Worm (Caenorhabditis elegans) whole organism, mixed stage, embryonic: ENCODE results near the gene T01E8.1.
"Not testable (repeated sequence)": the region's sequence is repeated elsewhere in the genome, so short reads cannot be mapped to it uniquely, and the experiment has no call there.

Experiments used
- M03D4.4 ChIP-seq: sonication (generic microtip); optimal IDR thresholded peaks from 2 replicates; lab custom pipeline; 2017; ENCODE audit warnings: mild to moderate bottlenecking, missing genetic modification characterization, missing compliant biosample characterization
- bed-3 ChIP-seq: fragments of 200-800 bp; sonication (Bioruptor generic); optimal IDR thresholded peaks from 3 replicates; lab custom pipeline; 2018; ENCODE audit warnings: mild to moderate bottlenecking, missing genetic modification characterization, moderate library complexity, missing compliant biosample characterization
- blmp-1 ChIP-seq: fragments of 150-350 bp; optimal IDR thresholded peaks from 2 replicates; lab custom pipeline; 2014; ENCODE audit warnings: missing biosample characterization, missing genetic modification characterization
- ceh-39 ChIP-seq: fragments of 150-350 bp; optimal IDR thresholded peaks from 2 replicates; lab custom pipeline; 2014; ENCODE audit warnings: missing biosample characterization, missing genetic modification characterization
- ceh-43 ChIP-seq: fragments of 200-800 bp; sonication (Bioruptor generic); optimal IDR thresholded peaks from 2 replicates; lab custom pipeline; 2018; ENCODE audit warnings: mild to moderate bottlenecking, missing genetic modification characterization, moderate library complexity, missing compliant biosample characterization
- ces-1 ChIP-seq: fragments of 150-350 bp; optimal IDR thresholded peaks from 2 replicates; lab custom pipeline; 2014; ENCODE audit warnings: missing biosample characterization, missing genetic modification reagents, missing genetic modification characterization
- cnd-1 ChIP-seq: fragments of 200-800 bp; sonication (Bioruptor generic); optimal IDR thresholded peaks from 2 replicates; lab custom pipeline; 2018; ENCODE audit warnings: mild to moderate bottlenecking, missing genetic modification characterization, missing compliant biosample characterization
- drap-1 ChIP-seq: fragments of 200-800 bp; sonication (Bioruptor generic); optimal IDR thresholded peaks from 3 replicates; lab custom pipeline; 2018; ENCODE audit warnings: mild to moderate bottlenecking, missing genetic modification characterization, missing compliant biosample characterization
- elt-3 ChIP-seq: fragments of 150-350 bp; optimal IDR thresholded peaks from 2 replicates; lab custom pipeline; 2014; ENCODE audit warnings: missing biosample characterization, missing genetic modification characterization
- flh-1 ChIP-seq: fragments of 200-800 bp; sonication (Bioruptor generic); optimal IDR thresholded peaks from 2 replicates; lab custom pipeline; 2018; ENCODE audit warnings: mild to moderate bottlenecking, missing genetic modification characterization, moderate library complexity, missing compliant biosample characterization
- ham-2 ChIP-seq: fragments of 200-800 bp; sonication (Bioruptor generic); optimal IDR thresholded peaks from 2 replicates; lab custom pipeline; 2018; ENCODE audit warnings: mild to moderate bottlenecking, missing genetic modification characterization, missing compliant biosample characterization
- hlh-1 ChIP-seq: fragments of 150-350 bp; optimal IDR thresholded peaks from 2 replicates; lab custom pipeline; 2014; ENCODE audit warnings: missing biosample characterization, missing genetic modification reagents, missing genetic modification characterization
- lin-13 ChIP-seq: fragments of 150-350 bp; optimal IDR thresholded peaks from 2 replicates; lab custom pipeline; 2014; ENCODE audit warnings: missing biosample characterization, missing genetic modification characterization
- lin-32 ChIP-seq: fragments of 200-800 bp; sonication (Bioruptor generic); optimal IDR thresholded peaks from 2 replicates; lab custom pipeline; 2018; ENCODE audit warnings: mild to moderate bottlenecking, missing genetic modification characterization, missing compliant biosample characterization
- lsy-2 ChIP-seq: fragments of 150-350 bp; optimal IDR thresholded peaks from 2 replicates; lab custom pipeline; 2014; ENCODE audit warnings: missing biosample characterization, missing genetic modification characterization
- mab-5 ChIP-seq: fragments of 150-350 bp; optimal IDR thresholded peaks from 2 replicates; lab custom pipeline; 2014; ENCODE audit warnings: missing biosample characterization, missing genetic modification characterization
- mep-1 ChIP-seq: fragments of 150-350 bp; optimal IDR thresholded peaks from 2 replicates; lab custom pipeline; 2017; ENCODE audit warnings: missing biosample characterization, missing genetic modification reagents, missing genetic modification characterization, inconsistent platforms
- mls-2 ChIP-seq: sonication (generic microtip); optimal IDR thresholded peaks from 2 replicates; lab custom pipeline; 2016; ENCODE audit warnings: mild to moderate bottlenecking, missing genetic modification characterization, moderate library complexity, missing compliant biosample characterization
- nhr-12 ChIP-seq: fragments of 150-350 bp; optimal IDR thresholded peaks from 2 replicates; lab custom pipeline; 2014; ENCODE audit warnings: missing biosample characterization, missing genetic modification characterization
- nhr-2 ChIP-seq: fragments of 150-350 bp; optimal IDR thresholded peaks from 2 replicates; lab custom pipeline; 2014; ENCODE audit warnings: missing biosample characterization, missing genetic modification characterization
- nhr-76 ChIP-seq: sonication (generic microtip); optimal IDR thresholded peaks from 2 replicates; lab custom pipeline; 2017; ENCODE audit warnings: missing biosample characterization, missing genetic modification characterization
- sem-2 ChIP-seq: fragments of 200-800 bp; sonication (Bioruptor generic); optimal IDR thresholded peaks from 2 replicates; lab custom pipeline; 2018; ENCODE audit warnings: mild to moderate bottlenecking, missing genetic modification characterization, missing compliant biosample characterization
- snpc-4 ChIP-seq: fragments of 150-350 bp; optimal IDR thresholded peaks from 2 replicates; lab custom pipeline; 2014; ENCODE audit warnings: missing biosample characterization, missing genetic modification characterization
- sptf-1 ChIP-seq: sonication (generic microtip); optimal IDR thresholded peaks from 2 replicates; lab custom pipeline; 2017; ENCODE audit warnings: mild to moderate bottlenecking, missing genetic modification characterization, moderate library complexity, missing compliant biosample characterization
- tbx-8 ChIP-seq: fragments of 200-800 bp; sonication (Bioruptor generic); optimal IDR thresholded peaks from 2 replicates; lab custom pipeline; 2018; ENCODE audit warnings: mild to moderate bottlenecking, missing genetic modification characterization, moderate library complexity, missing compliant biosample characterization
- unc-120 ChIP-seq: sonication (generic microtip); optimal IDR thresholded peaks from 2 replicates; lab custom pipeline; 2017; ENCODE audit warnings: missing genetic modification characterization, missing compliant biosample characterization; ENCODE audit not compliant: poor library complexity, severe bottlenecking
- unc-39 ChIP-seq: fragments of 150-350 bp; optimal IDR thresholded peaks from 2 replicates; lab custom pipeline; 2014; ENCODE audit warnings: missing biosample characterization, missing genetic modification characterization
- unc-62 ChIP-seq: fragments of 150-350 bp; optimal IDR thresholded peaks from 2 replicates; lab custom pipeline; 2014; ENCODE audit warnings: missing biosample characterization, missing genetic modification reagents, missing genetic modification characterization
- zip-8 ChIP-seq: fragments of 150-350 bp; optimal IDR thresholded peaks from 2 replicates; lab custom pipeline; 2014; ENCODE audit warnings: missing biosample characterization, missing genetic modification characterization
- ztf-11 ChIP-seq: fragments of 150-350 bp; optimal IDR thresholded peaks from 2 replicates; lab custom pipeline; 2014; ENCODE audit warnings: missing biosample characterization, missing genetic modification characterization

The T01E8.1 gene

ce11 chrII:10239595-10239994 lies 33.1 kb downstream of the T01E8.1 start, which contains the start of gene mec-15:
Gene mec-15, minus strand, starts transcription at chrII:10239695.
- no peak for TF ChIP-seq sptf-1 (tag; lab: Kevin White, UChicago)
- TF ChIP-seq M03D4.4 (tag; lab: Kevin White, UChicago) = no peak
- no peak for TF ChIP-seq drap-1 (GFP tag; lab: Kevin White, UChicago)
- no peak for TF ChIP-seq mep-1 (tag; lab: Kevin White, UChicago)
- TF ChIP-seq mab-5 (tag; lab: Kevin White, UChicago) = no peak
- TF ChIP-seq ceh-43 (GFP tag; lab: Kevin White, UChicago) = no peak
- no peak for TF ChIP-seq nhr-12
- no peak for TF ChIP-seq sem-2 (GFP tag; lab: Kevin White, UChicago)
- no peak for TF ChIP-seq tbx-8 (GFP tag; lab: Kevin White, UChicago)
- no peak for TF ChIP-seq unc-62 (GFP tag; lab: Kevin White, UChicago)
- no peak for TF ChIP-seq nhr-2 (tag; lab: Kevin White, UChicago)
- TF ChIP-seq bed-3 (GFP tag; lab: Kevin White, UChicago) = no peak
- TF ChIP-seq mls-2 (tag; lab: Kevin White, UChicago) = no peak
- TF ChIP-seq unc-39 (tag; lab: Kevin White, UChicago) = no peak
- no peak for TF ChIP-seq lin-13 (tag; lab: Kevin White, UChicago)
- no peak for TF ChIP-seq flh-1 (GFP tag; lab: Kevin White, UChicago)
- no peak for TF ChIP-seq unc-120 (tag; lab: Kevin White, UChicago)
- no peak for TF ChIP-seq zip-8 (tag; lab: Kevin White, UChicago)
- TF ChIP-seq lsy-2 (tag; lab: Kevin White, UChicago) = no peak
- no peak for TF ChIP-seq ztf-11 (tag; lab: Kevin White, UChicago)
- TF ChIP-seq, all 35 proteins: peak for 0

DNA sequence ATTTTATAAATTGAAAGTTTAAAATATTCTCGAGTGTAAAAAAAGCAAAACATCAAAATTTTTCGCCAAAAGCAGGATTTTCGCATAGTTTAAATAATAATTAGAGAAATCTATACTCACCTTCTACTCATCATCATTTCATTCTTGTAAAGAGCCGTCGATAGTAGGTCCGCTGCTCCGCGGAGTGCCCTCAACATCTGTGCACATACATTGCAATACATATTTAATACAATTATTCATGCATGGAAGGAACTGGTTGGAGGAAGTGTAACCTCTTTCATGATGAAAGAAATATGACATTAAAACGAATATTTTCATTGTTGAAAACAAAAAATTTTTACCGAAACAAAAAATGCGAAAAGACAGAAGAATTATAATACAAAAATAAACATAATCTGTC lies 35.8 kb downstream of the T01E8.1 start, which contains the start of gene mrps-14:
mrps-14 (minus strand) TSS at position 197 of the 400 bp plus-strand sequence.
- TF ChIP-seq nhr-76 (no peak), elt-3 (no peak), ces-1 (GFP tag; lab: Kevin White, UChicago) (peak; percentile 36), zip-8 (tag; lab: Kevin White, UChicago) (no peak)

- no peak for TF ChIP-seq flh-1 (GFP tag; lab: Kevin White, UChicago)
- no peak for TF ChIP-seq nhr-2 (tag; lab: Kevin White, UChicago)
- no peak for TF ChIP-seq hlh-1 (tag; lab: Kevin White, UChicago)
- TF ChIP-seq mab-5 (tag; lab: Kevin White, UChicago) = no peak
- no peak for TF ChIP-seq bed-3 (GFP tag; lab: Kevin White, UChicago)
- TF ChIP-seq M03D4.4 (tag; lab: Kevin White, UChicago) = no peak
- TF ChIP-seq zip-8 (tag; lab: Kevin White, UChicago) = no peak
- TF ChIP-seq blmp-1 (tag; lab: Kevin White, UChicago) = no peak
- TF ChIP-seq nhr-76 = no peak
- no peak for TF ChIP-seq ham-2
- TF ChIP-seq cnd-1 (tag; lab: Kevin White, UChicago) = no peak
- TF ChIP-seq unc-39 (tag; lab: Kevin White, UChicago) = no peak
- no peak for TF ChIP-seq tbx-8 (GFP tag; lab: Kevin White, UChicago)
- TF ChIP-seq ztf-11 (tag; lab: Kevin White, UChicago) = no peak
These were observed 39.1 kb downstream of the T01E8.1 start for ce11 chrII:10245612-10246011.

DNA sequence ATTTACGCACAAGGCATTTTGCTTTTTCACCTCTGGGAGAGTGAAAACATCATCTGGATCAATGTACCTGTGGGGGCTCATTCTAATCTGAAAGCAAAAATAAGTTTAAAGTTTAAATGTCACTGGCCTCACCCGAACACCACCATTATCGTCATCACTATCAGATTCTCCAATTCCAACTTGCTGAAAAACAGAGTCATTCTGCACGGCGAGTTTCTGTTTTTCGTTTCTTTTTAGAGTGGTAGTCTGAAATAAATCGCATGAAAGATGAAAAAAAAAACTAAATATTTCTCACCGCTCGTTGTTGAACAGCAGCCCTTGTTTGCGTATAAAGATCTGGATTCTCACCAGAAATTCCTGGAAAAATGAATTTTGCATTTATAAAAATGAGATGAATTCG lies 40.6 kb downstream of the T01E8.1 start:
- TF ChIP-seq snpc-4 (no peak), M03D4.4 (tag; lab: Kevin White, UChicago) (no peak), nhr-12 (no peak), zip-8 (tag; lab: Kevin White, UChicago) (no peak), nhr-76 (no peak), ceh-39 (no peak), lin-32 (GFP tag; lab: Kevin White, UChicago) (no peak), mep-1 (tag; lab: Kevin White, UChicago) (no peak), sptf-1 (tag; lab: Kevin White, UChicago) (no peak), sem-2 (GFP tag; lab: Kevin White, UChicago) (no peak), blmp-1 (tag; lab: Kevin White, UChicago) (no peak)

DNA sequence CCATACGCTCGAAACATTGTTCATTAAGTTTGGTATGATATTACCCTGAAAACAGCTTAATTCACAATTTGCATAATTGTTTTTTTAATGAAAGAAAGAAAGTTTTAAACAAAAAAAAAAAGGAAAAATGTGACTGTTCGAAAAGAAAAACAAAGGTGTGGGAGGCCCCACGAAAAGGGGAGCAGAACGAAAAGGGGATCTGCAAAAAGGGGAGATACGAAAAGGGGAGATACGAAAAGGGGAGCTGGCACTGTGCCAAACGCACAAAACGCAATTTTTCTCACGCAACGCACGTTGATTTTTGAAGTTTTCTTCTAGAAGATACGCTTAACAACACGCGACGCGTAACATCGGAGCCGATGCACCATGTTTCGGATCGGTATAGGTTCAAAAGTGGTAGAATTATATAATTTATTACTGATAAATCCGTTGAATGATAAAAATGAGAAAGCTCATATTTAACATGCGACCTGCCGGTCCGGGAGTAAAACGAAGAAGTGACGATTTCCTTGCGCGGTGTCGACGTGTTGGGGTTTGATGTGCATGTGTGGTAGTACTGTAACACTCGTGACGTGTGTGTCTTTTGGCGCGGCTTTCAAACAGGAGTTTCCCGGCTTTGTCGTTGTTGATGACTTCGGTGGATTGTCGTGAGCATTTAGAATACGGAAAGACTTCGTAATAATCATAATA lies 41.2 kb downstream of the T01E8.1 start, which contains the start of gene nrde-2:
nrde-2 (minus strand) TSS at position 45 of the 690 bp plus-strand sequence.
- TF ChIP-seq lin-32 (GFP tag; lab: Kevin White, UChicago); nhr-2 (tag; lab: Kevin White, UChicago); ztf-11 (tag; lab: Kevin White, UChicago): not testable (repeated sequence)
